Fruit fly (Drosophila melanogaster) whole organism, embryonic: Measurements from ENCODE around the gene HDAC3.

ENCODE experiments used
- CG17829 ChIP-seq: fragments of 200-800 bp; optimal IDR thresholded peaks from 2 replicates; lab custom pipeline; 2019; ENCODE audit warnings: missing biosample characterization, mild to moderate bottlenecking, missing genetic modification characterization, moderate library complexity
- CG3407 ChIP-seq: fragments of 200-800 bp; sonication (Bioruptor generic); optimal IDR thresholded peaks from 2 replicates; lab custom pipeline; 2018; ENCODE audit warnings: missing biosample characterization, mild to moderate bottlenecking, missing genetic modification characterization
- CG6813 ChIP-seq: fragments of 200-800 bp; sonication (Bioruptor generic); optimal IDR thresholded peaks from 2 replicates; lab custom pipeline; 2017; ENCODE audit warnings: missing biosample characterization, missing genetic modification characterization, mild to moderate bottlenecking, moderate library complexity, missing genetic modification reagents
- CG8359 ChIP-seq: fragments of 200-800 bp; sonication (Bioruptor generic); optimal IDR thresholded peaks from 2 replicates; lab custom pipeline; 2017; ENCODE audit warnings: missing biosample characterization, mild to moderate bottlenecking, missing genetic modification characterization, borderline replicate concordance
- CG9797 ChIP-seq: fragments of 200-800 bp; sonication (Bioruptor generic); optimal IDR thresholded peaks from 3 replicates; lab custom pipeline; 2018; ENCODE audit warnings: missing biosample characterization, mild to moderate bottlenecking, missing genetic modification characterization
- E2f2 ChIP-seq: fragments of 200-800 bp; sonication (Bioruptor generic); IDR thresholded peaks from 2 replicates; pipeline ENCODE4 v1.3.6; 2022; ENCODE audit warnings: missing biosample characterization, missing genetic modification characterization
- Opbp ChIP-seq: fragments of 200-800 bp; sonication (Bioruptor generic); IDR thresholded peaks from 3 replicates; pipeline ENCODE4 v1.3.6; 2022; ENCODE audit warnings: missing biosample characterization, missing genetic modification characterization; ENCODE audit not compliant: partially characterized antibody
- dimm ChIP-seq: fragments of 200-800 bp; sonication (Bioruptor generic); IDR thresholded peaks from 2 replicates; pipeline ENCODE4 v1.3.6; 2022; ENCODE audit warnings: missing biosample characterization, missing genetic modification characterization
- gfzf ChIP-seq: fragments of 200-800 bp; sonication (Bioruptor generic); optimal IDR thresholded peaks from 2 replicates; lab custom pipeline; 2016; ENCODE audit warnings: missing biosample characterization, mild to moderate bottlenecking, missing genetic modification characterization, moderate library complexity
- kay ChIP-seq: fragments of 200-800 bp; sonication (Bioruptor generic); optimal IDR thresholded peaks from 2 replicates; lab custom pipeline; 2016; ENCODE audit warnings: missing biosample characterization, missing genetic modification characterization
- vvl ChIP-seq: fragments of 200-800 bp; sonication (Bioruptor generic); IDR thresholded peaks from 2 replicates; pipeline ENCODE4 v1.3.6; 2022; ENCODE audit warnings: missing biosample characterization, missing genetic modification characterization

DNA sequence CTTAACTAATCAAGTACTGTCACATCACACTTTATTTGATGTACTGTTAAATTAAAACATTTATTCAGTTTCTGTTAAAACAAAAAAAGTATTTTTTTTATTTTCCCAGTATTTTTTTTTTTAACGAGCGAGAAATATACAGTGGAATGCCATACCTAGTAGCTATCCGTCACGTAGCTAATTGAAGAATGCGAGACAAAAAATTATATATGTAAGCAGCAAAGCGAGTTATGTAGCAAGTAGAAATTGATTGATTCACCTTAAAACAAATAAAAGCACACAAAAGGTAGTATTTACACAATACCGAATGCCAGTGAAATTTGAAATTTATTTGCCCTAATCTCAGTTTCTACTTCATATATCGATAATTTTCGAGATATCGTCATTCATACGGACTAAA lies 35.6 kb downstream of the HDAC3 start:
- no peak for TF ChIP-seq CG8359 (GFP tag; lab: Kevin White, UChicago)
- no peak for TF ChIP-seq CG6813 (GFP tag; lab: Kevin White, UChicago)
- no peak for TF ChIP-seq CG9797 (GFP tag; lab: Kevin White, UChicago)
- no peak for TF ChIP-seq CG3407
- no peak for TF ChIP-seq dimm
- 0 out of 3 replicates have a peak, but pooled peaks have one; percentile 18 for TF ChIP-seq Opbp (GFP tag; lab: Robert Waterston, UW)
- TF ChIP-seq E2f2 (GFP tag; lab: Robert Waterston, UW): no peak; the same call in 1 of the 2 replicates
- no peak for TF ChIP-seq vvl
- no peak for TF ChIP-seq CG17829 (tag; lab: Kevin White, UChicago)
- TF ChIP-seq kay (GFP tag; lab: Kevin White, UChicago): no peak
- TF ChIP-seq gfzf (GFP tag; lab: Kevin White, UChicago): peak; percentile 54
